Fruit fly (Drosophila melanogaster): ENCODE results near the gene CG14262.

The CG14262 gene

DNA sequence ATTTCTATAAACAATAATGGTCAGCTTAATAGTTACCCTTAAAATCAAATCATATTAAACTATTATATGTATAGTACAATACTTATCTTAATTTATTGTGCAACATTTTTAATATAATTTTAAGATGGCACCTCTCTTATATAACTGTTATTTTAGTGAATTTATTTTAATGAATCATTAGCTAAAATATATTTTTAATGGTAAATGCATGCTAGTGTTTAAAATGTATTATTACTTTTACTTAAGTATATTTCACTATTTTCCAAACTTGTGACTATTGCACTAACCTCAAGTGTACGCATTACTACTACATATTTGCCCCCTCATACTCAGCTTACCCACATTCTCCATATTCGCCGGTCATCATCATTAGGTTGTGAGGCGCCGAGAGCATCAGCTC lies 19.0 kb downstream of the CG14262 start (continued):
- no peak for TF ChIP-seq bigmax (GFP tag; optimal IDR thresholded peaks at IDR 0.05)
- TF ChIP-seq croc (GFP tag; conservative IDR thresholded peaks at IDR 0.05): peak; percentile 51; the same call in 2 of the 3 replicates
- TF ChIP-seq al (GFP tag; IDR thresholded peaks at IDR 0.05): peak; percentile 53; the same call in 1 of the 2 replicates
- no peak for TF ChIP-seq CG3838 (GFP tag; optimal IDR thresholded peaks at IDR 0.05)
- no peak for TF ChIP-seq z (GFP tag; IDR thresholded peaks at IDR 0.05)
- TF ChIP-seq Drgx (GFP tag; IDR thresholded peaks at IDR 0.05): peak; percentile 43; the same call in 1 of the 2 replicates
- peak; percentile 66 for TF ChIP-seq CG18619 (GFP tag; optimal IDR thresholded peaks at IDR 0.05)
- TF ChIP-seq CG18262 (tag; optimal IDR thresholded peaks at IDR 0.05): peak; percentile 95
- TF ChIP-seq Xbp1 (GFP tag; optimal IDR thresholded peaks at IDR 0.05): peak; percentile 62
- TF ChIP-seq danr (GFP tag; IDR thresholded peaks at IDR 0.05): no peak
- TF ChIP-seq tgo (GFP tag; IDR thresholded peaks at IDR 0.05): peak; percentile 65; the same call in 2 of the 3 replicates
- peak; percentile 57 for TF ChIP-seq CG6854 (GFP tag; optimal IDR thresholded peaks at IDR 0.05)
- no peak for TF ChIP-seq inv (GFP tag; IDR thresholded peaks at IDR 0.05; ENCODE audit: partially characterized antibody)
- no peak for TF ChIP-seq Antp (GFP tag; optimal IDR thresholded peaks at IDR 0.05)
- TF ChIP-seq CG13624 (GFP tag; optimal IDR thresholded peaks at IDR 0.05): no peak
- no peak for TF ChIP-seq Sry-β (GFP tag; optimal IDR thresholded peaks at IDR 0.05)
- TF ChIP-seq lola (GFP tag; optimal IDR thresholded peaks at IDR 0.05): peak in 1 of 3 experiments; percentile 90
- no peak for TF ChIP-seq emc (GFP tag; optimal IDR thresholded peaks at IDR 0.05)
- TF ChIP-seq hth (optimal IDR thresholded peaks at IDR 0.05): no peak
- peak; percentile 51; the same call in 2 of the 3 replicates for TF ChIP-seq ase (GFP tag; IDR thresholded peaks at IDR 0.05)
- no peak for TF ChIP-seq CG1792 (GFP tag; optimal IDR thresholded peaks at IDR 0.05)
- no peak for TF ChIP-seq Ets65A (GFP tag)
- no peak for TF ChIP-seq CG14860 (GFP tag; IDR thresholded peaks at IDR 0.05; ENCODE audit: partially characterized antibody)
- TF ChIP-seq her (GFP tag; optimal IDR thresholded peaks at IDR 0.05): no peak
- peak; percentile 91 for TF ChIP-seq grau (tag; optimal IDR thresholded peaks at IDR 0.05)
- TF ChIP-seq Dp (GFP tag; optimal IDR thresholded peaks at IDR 0.05): no peak
- TF ChIP-seq NfI (GFP tag; optimal IDR thresholded peaks at IDR 0.05): peak; percentile 52
- no peak for TF ChIP-seq ftz-f1 (GFP tag; optimal IDR thresholded peaks at IDR 0.05)
- TF ChIP-seq Ets97D (GFP tag; optimal IDR thresholded peaks at IDR 0.05): no peak
- peak; percentile 33; the same call in 1 of the 3 replicates for TF ChIP-seq gce (GFP tag; IDR thresholded peaks at IDR 0.05)
- TF ChIP-seq sug (tag; optimal IDR thresholded peaks at IDR 0.05): peak; percentile 77
- TF ChIP-seq CG6272 (GFP tag; IDR thresholded peaks at IDR 0.05): no peak
- peak; percentile 27 for TF ChIP-seq CG10431 (GFP tag; optimal IDR thresholded peaks at IDR 0.05)
- TF ChIP-seq CG5245 (GFP tag; optimal IDR thresholded peaks at IDR 0.05): peak; percentile 35
- TF ChIP-seq CG4730 (GFP tag; IDR thresholded peaks at IDR 0.05): peak; percentile 31; the same call in 1 of the 2 replicates
- TF ChIP-seq CG10462 (GFP tag; optimal IDR thresholded peaks at IDR 0.05): no peak
- TF ChIP-seq trem (tag; optimal IDR thresholded peaks at IDR 0.05): peak; percentile 87
- peak; percentile 12 for TF ChIP-seq CG30431 (GFP tag; optimal IDR thresholded peaks at IDR 0.05)
- TF ChIP-seq CG10543 (GFP tag; optimal IDR thresholded peaks at IDR 0.05): peak; percentile 13
- TF ChIP-seq CG10267 (tag; optimal IDR thresholded peaks at IDR 0.05): peak; percentile 87
- TF ChIP-seq CG17359 (tag; optimal IDR thresholded peaks at IDR 0.05): peak; percentile 83
- peak; percentile 86 for TF ChIP-seq CG7556 (GFP tag; optimal IDR thresholded peaks at IDR 0.05)
- peak; percentile 94 for TF ChIP-seq CG17361 (GFP tag; IDR thresholded peaks at IDR 0.05)
- TF ChIP-seq sim (GFP tag; IDR thresholded peaks at IDR 0.05): 0 out of 2 replicates have a peak, but pooled peaks have one; percentile 11
- TF ChIP-seq CG4282 (GFP tag; optimal IDR thresholded peaks at IDR 0.05): no peak
- no peak for TF ChIP-seq prd (optimal IDR thresholded peaks at IDR 0.05)
- TF ChIP-seq prd (GFP tag; IDR thresholded peaks at IDR 0.05): peak; percentile 5; the same call in 1 of the 3 replicates
- no peak for TF ChIP-seq ERR (GFP tag; optimal IDR thresholded peaks at IDR 0.05)
- TF ChIP-seq Awh (GFP tag; IDR thresholded peaks at IDR 0.05): no peak
- TF ChIP-seq CG17612 (GFP tag; IDR thresholded peaks at IDR 0.05): no peak
- peak; percentile 13; the same call in 1 of the 2 replicates for TF ChIP-seq ro (GFP tag; IDR thresholded peaks at IDR 0.05)
- TF ChIP-seq hbn (GFP tag; IDR thresholded peaks at IDR 0.05; ENCODE audit: partially characterized antibody): no peak
